Fruit fly (Drosophila melanogaster): Measurements from ENCODE around the gene Der-1.

Gene Der-1

DNA sequence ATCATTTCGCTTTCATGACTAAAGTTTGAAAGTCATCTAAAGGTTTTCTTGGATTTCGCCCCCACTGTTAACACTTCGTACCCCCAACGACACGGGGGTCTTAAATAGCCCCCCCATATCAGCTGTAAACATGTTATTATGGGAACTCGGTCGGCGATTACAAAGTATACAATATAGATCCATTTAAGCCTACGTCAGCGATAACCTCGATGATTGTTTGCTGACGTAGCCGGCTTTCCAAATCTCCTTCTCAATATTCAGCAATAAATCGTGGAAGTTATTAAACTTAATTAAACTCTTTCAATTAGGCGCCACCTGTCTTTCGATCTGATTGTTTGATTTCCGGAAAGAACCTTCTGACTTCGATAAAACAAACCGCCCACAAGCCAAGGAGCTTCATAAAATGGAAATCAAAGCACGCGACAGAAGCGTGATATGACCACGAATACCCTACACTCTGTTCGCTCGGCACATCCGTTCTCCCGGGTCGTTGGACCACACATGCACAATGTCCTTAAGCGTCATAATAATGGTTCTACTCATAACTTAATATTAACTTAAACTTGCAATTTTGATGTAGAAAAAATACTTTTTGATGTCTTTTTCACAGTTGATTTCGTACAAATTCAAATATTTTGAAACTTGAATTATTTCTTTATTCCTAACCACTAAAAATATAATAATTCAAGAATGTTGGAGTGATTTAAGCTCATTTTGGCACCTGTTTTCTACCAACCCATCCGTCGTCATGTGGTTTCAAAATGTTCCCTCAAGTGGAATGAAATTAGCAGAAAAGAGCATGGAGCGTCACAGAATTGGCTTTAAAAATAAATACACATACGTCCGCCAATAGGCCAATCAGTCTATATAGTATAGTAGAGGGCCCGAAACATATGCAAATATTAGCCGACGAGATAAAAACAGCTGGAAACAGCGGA, 12.9 kb downstream of the Der-1 start (continued):
- no peak for TF ChIP-seq CG14965 (GFP tag; optimal IDR thresholded peaks at IDR 0.05; ENCODE audit: borderline replicate concordance)
- TF ChIP-seq sr (GFP tag; IDR thresholded peaks at IDR 0.05): peak; percentile 28; the same call in 1 of the 3 replicates
- TF ChIP-seq sens-2 (GFP tag; IDR thresholded peaks at IDR 0.05): no peak; the same call in 1 of the 2 replicates
- no peak for TF ChIP-seq CG5953 (GFP tag; IDR thresholded peaks at IDR 0.05)
- no peak for TF ChIP-seq CTCF (GFP tag; optimal IDR thresholded peaks at IDR 0.05)
- no peak for TF ChIP-seq ato (GFP tag; IDR thresholded peaks at IDR 0.05; ENCODE audit: partially characterized antibody)
- TF ChIP-seq CG10431 (GFP tag; optimal IDR thresholded peaks at IDR 0.05): no peak
- TF ChIP-seq lmd (GFP tag; IDR thresholded peaks at IDR 0.05): peak; percentile 61; the same call in 1 of the 2 replicates
- peak; percentile 39; the same call in 1 of the 2 replicates for TF ChIP-seq sisA (GFP tag; IDR thresholded peaks at IDR 0.05)
- peak; percentile 41; the same call in 1 of the 3 replicates for TF ChIP-seq tgo (GFP tag; IDR thresholded peaks at IDR 0.05)
- no peak for TF ChIP-seq wor (GFP tag; IDR thresholded peaks at IDR 0.05)
- TF ChIP-seq CG18476 (GFP tag; optimal IDR thresholded peaks at IDR 0.05): peak; percentile 7
- TF ChIP-seq mld (GFP tag; IDR thresholded peaks at IDR 0.05; ENCODE audit: partially characterized antibody): no peak
- no peak for TF ChIP-seq nerfin-2 (GFP tag; IDR thresholded peaks at IDR 0.05; ENCODE audit: partially characterized antibody)
- peak; percentile 28 for TF ChIP-seq CG7786 (GFP tag; optimal IDR thresholded peaks at IDR 0.05)
- no peak for TF ChIP-seq Sry-β (GFP tag; optimal IDR thresholded peaks at IDR 0.05)
- TF ChIP-seq pros (GFP tag; optimal IDR thresholded peaks at IDR 0.05): no peak
- TF ChIP-seq salm (tag; optimal IDR thresholded peaks at IDR 0.05): no peak
- no peak for TF ChIP-seq tap (tag; optimal IDR thresholded peaks at IDR 0.05)
- TF ChIP-seq Hr51 (GFP tag; optimal IDR thresholded peaks at IDR 0.05): peak in 1 of 2 experiments; percentile 67
- TF ChIP-seq CG10654 (GFP tag; optimal IDR thresholded peaks at IDR 0.05): peak; percentile 12
- TF ChIP-seq ewg (GFP tag; optimal IDR thresholded peaks at IDR 0.05): no peak
- no peak for TF ChIP-seq org-1 (GFP tag; optimal IDR thresholded peaks at IDR 0.05)
- no peak for TF ChIP-seq CG4360 (GFP tag; IDR thresholded peaks at IDR 0.05)
- TF ChIP-seq CG12236 (GFP tag; optimal IDR thresholded peaks at IDR 0.05): no peak
- TF ChIP-seq ham (GFP tag; IDR thresholded peaks at IDR 0.05): no peak
- no peak for TF ChIP-seq CG30020 (tag; optimal IDR thresholded peaks at IDR 0.05)
- no peak; the same call in 1 of the 2 replicates for TF ChIP-seq CG4404 (GFP tag; IDR thresholded peaks at IDR 0.05)
- TF ChIP-seq Usf (GFP tag; optimal IDR thresholded peaks at IDR 0.05): no peak
- TF ChIP-seq Sry-δ (GFP tag; optimal IDR thresholded peaks at IDR 0.05): no peak
- TF ChIP-seq Tbp (GFP tag; optimal IDR thresholded peaks at IDR 0.05): no peak
- TF ChIP-seq lola (GFP tag; optimal IDR thresholded peaks at IDR 0.05): no peak
- no peak for TF ChIP-seq CG17612 (GFP tag; IDR thresholded peaks at IDR 0.05)
- TF ChIP-seq disco-r (GFP tag; optimal IDR thresholded peaks at IDR 0.05): no peak
- TF ChIP-seq Dref (GFP tag; IDR thresholded peaks at IDR 0.05): no peak
- TF ChIP-seq CG16813 (GFP tag; IDR thresholded peaks at IDR 0.05; ENCODE audit: partially characterized antibody): no peak
- no peak for TF ChIP-seq Dp (GFP tag; optimal IDR thresholded peaks at IDR 0.05)
- no peak for TF ChIP-seq BEAF-32 (GFP tag; optimal IDR thresholded peaks at IDR 0.05)
- TF ChIP-seq emc (GFP tag; optimal IDR thresholded peaks at IDR 0.05): peak; percentile 4
- peak; percentile 54 for TF ChIP-seq tin (GFP tag; optimal IDR thresholded peaks at IDR 0.05)
- no peak for TF ChIP-seq CG1602 (GFP tag; optimal IDR thresholded peaks at IDR 0.05)
- peak; percentile 25 for TF ChIP-seq Fer2 (tag; optimal IDR thresholded peaks at IDR 0.05)
- no peak for TF ChIP-seq CG17912 (GFP tag; optimal IDR thresholded peaks at IDR 0.05)
- peak; percentile 49 for TF ChIP-seq CG12659 (GFP tag; optimal IDR thresholded peaks at IDR 0.05)
- no peak for TF ChIP-seq CG2889 (GFP tag; IDR thresholded peaks at IDR 0.05)
- TF ChIP-seq CG10543 (GFP tag; optimal IDR thresholded peaks at IDR 0.05): peak; percentile 46
- TF ChIP-seq dati (GFP tag; IDR thresholded peaks at IDR 0.05): no peak
- TF ChIP-seq Nf-YB (GFP tag; optimal IDR thresholded peaks at IDR 0.05): no peak
- no peak for TF ChIP-seq CG10959 (GFP tag; IDR thresholded peaks at IDR 0.05)

Measured in whole organism, embryonic.